Worm (Caenorhabditis elegans) whole organism, L3 larva: ENCODE measurements around the gene F36G3.3.

Experiments
- R02D3.7 ChIP-seq: fragments of 150-350 bp; optimal IDR thresholded peaks from 2 replicates; lab custom pipeline; 2014; ENCODE audit warnings: missing biosample characterization, missing genetic modification characterization
- aly-2 ChIP-seq: fragments of 150-350 bp; optimal IDR thresholded peaks from 2 replicates; lab custom pipeline; 2014; ENCODE audit warnings: missing biosample characterization, missing genetic modification characterization
- ama-1 ChIP-seq: fragments of 150-350 bp; optimal IDR thresholded peaks from 2 replicates; lab custom pipeline; 2018
- ceh-9 ChIP-seq: sonication (generic microtip); optimal IDR thresholded peaks from 2 replicates; lab custom pipeline; 2018; ENCODE audit warnings: missing biosample characterization, missing genetic modification characterization
- egl-5 ChIP-seq: fragments of 150-350 bp; optimal IDR thresholded peaks from 2 replicates; lab custom pipeline; 2017; ENCODE audit warnings: missing biosample characterization, missing genetic modification reagents, missing genetic modification characterization, inconsistent platforms
- lin-39 ChIP-seq: fragments of 150-350 bp; optimal IDR thresholded peaks from 2 replicates; lab custom pipeline; 2018; ENCODE audit warnings: missing biosample characterization, missing genetic modification reagents, missing genetic modification characterization
- nfya-1 ChIP-seq: sonication (generic microtip); optimal IDR thresholded peaks from 2 replicates; lab custom pipeline; 2017; ENCODE audit warnings: missing genetic modification characterization, mild to moderate bottlenecking, missing compliant biosample characterization, antibody characterized with exemption, moderate library complexity; ENCODE audit not compliant: insufficient read depth
- nhr-28 ChIP-seq: fragments of 150-350 bp; optimal IDR thresholded peaks from 2 replicates; lab custom pipeline; 2014; ENCODE audit warnings: missing biosample characterization, missing genetic modification characterization
- nhr-76 ChIP-seq: fragments of 150-350 bp; sonication (generic microtip); optimal IDR thresholded peaks from 5 replicates; lab custom pipeline; 2014; ENCODE audit warnings: missing biosample characterization, missing genetic modification characterization
- snpc-4 ChIP-seq: fragments of 150-350 bp; optimal IDR thresholded peaks from 2 replicates; lab custom pipeline; 2014; ENCODE audit warnings: missing biosample characterization, missing genetic modification characterization
- tbx-2 ChIP-seq: sonication (generic microtip); optimal IDR thresholded peaks from 2 replicates; lab custom pipeline; 2016; ENCODE audit warnings: mild to moderate bottlenecking, missing genetic modification characterization, missing compliant biosample characterization

- no peak for TF ChIP-seq lin-39 (tag; lab: Kevin White, UChicago)
- no peak for TF ChIP-seq nhr-76 (tag; lab: Kevin White, UChicago)
- no peak for TF ChIP-seq tbx-2 (tag; lab: Kevin White, UChicago)
- TF ChIP-seq R02D3.7 (tag; lab: Kevin White, UChicago) = no peak
- TF ChIP-seq egl-5 = no peak
- no peak for TF ChIP-seq snpc-4 (tag; lab: Kevin White, UChicago)
- no peak for TF ChIP-seq aly-2 (tag; lab: Kevin White, UChicago)
- TF ChIP-seq ceh-9 = no peak
- TF ChIP-seq nfya-1 (tag; lab: Kevin White, UChicago) = no peak
- no peak for TF ChIP-seq nhr-28 (tag; lab: Kevin White, UChicago)
- TF ChIP-seq ama-1 (lab: Kevin White, UChicago) = no peak
Observed at ce11 chrX:9848214-9848789, 49.7 kb downstream of the F36G3.3 start.
